Worm (Caenorhabditis elegans): ENCODE results near the gene C04C11.1.

The C04C11.1 gene

ce11 chrX:14029392-14029791, 9.0 kb downstream of the C04C11.1 start:
- TF ChIP-seq egl-44 (GFP tag; IDR thresholded peaks at IDR 0.05), result no peak
- no peak for TF ChIP-seq lin-35 (GFP tag; optimal IDR thresholded peaks at IDR 0.05)
- TF ChIP-seq fkh-3 (tag; optimal IDR thresholded peaks at IDR 0.05), result no peak
- TF ChIP-seq bed-1 (GFP tag; IDR thresholded peaks at IDR 0.05), result no peak
- TF ChIP-seq hrde-1 (tag; optimal IDR thresholded peaks at IDR 0.05; ENCODE audit: borderline replicate concordance), result no peak
- no peak for TF ChIP-seq mel-28 (tag; optimal IDR thresholded peaks at IDR 0.05; ENCODE audit: borderline replicate concordance)

- TF ChIP-seq attf-3 (GFP tag; conservative IDR thresholded peaks at IDR 0.05) (no peak), rpc-1 (optimal IDR thresholded peaks at IDR 0.05) (no peak), rpc-1 (tag; optimal IDR thresholded peaks at IDR 0.05) (no peak), gei-17 (GFP tag; optimal IDR thresholded peaks at IDR 0.05) (no peak)
Observed at ce11 chrX:14029872-14030271, 9.5 kb downstream of the C04C11.1 start.

- TF ChIP-seq unc-62 (GFP tag; optimal IDR thresholded peaks at IDR 0.05) (no peak), nhr-80 (tag; optimal IDR thresholded peaks at IDR 0.05) (peak; percentile 21)
Observed at ce11 chrX:14030524-14030923, 10.1 kb downstream of the C04C11.1 start.

- TF ChIP-seq lin-40 (tag; optimal IDR thresholded peaks at IDR 0.05), result no peak
- TF ChIP-seq F39B2.1 (GFP tag; IDR thresholded peaks at IDR 0.05), result no peak
- TF ChIP-seq atf-7 (tag; optimal IDR thresholded peaks at IDR 0.05), result no peak
- TF ChIP-seq lin-26 (GFP tag; IDR thresholded peaks at IDR 0.05), result no peak
Observed at ce11 chrX:14033494-14033893, 13.1 kb downstream of the C04C11.1 start, which contains the start of gene arrd-25. Gene arrd-25, plus strand, starts transcription at chrX:14033794.

- TF ChIP-seq lir-1 (GFP tag; conservative IDR thresholded peaks at IDR 0.05) (no peak), ama-1 (optimal IDR thresholded peaks at IDR 0.05) (no peak), ama-1 (GFP tag; optimal IDR thresholded peaks at IDR 0.05) (no peak), snpc-4 (GFP tag; optimal IDR thresholded peaks at IDR 0.05) (no peak), snpc-4 (tag; optimal IDR thresholded peaks at IDR 0.05) (no peak), F23B12.7 (tag; optimal IDR thresholded peaks at IDR 0.05; ENCODE audit: insufficient read depth) (no peak), madf-10 (tag; optimal IDR thresholded peaks at IDR 0.05) (no peak), hmg-20 (GFP tag; IDR thresholded peaks at IDR 0.05) (no peak), K11D2.4 (GFP tag; IDR thresholded peaks at IDR 0.05) (no peak), gei-17 (GFP tag; optimal IDR thresholded peaks at IDR 0.05) (no peak), dox-1 (GFP tag; IDR thresholded peaks at IDR 0.05) (no peak), F39B2.1 (GFP tag; IDR thresholded peaks at IDR 0.05) (no peak), unc-130 (GFP tag; optimal IDR thresholded peaks at IDR 0.05) (no peak), die-1 (tag; optimal IDR thresholded peaks at IDR 0.05) (no peak), nhr-179 (tag; optimal IDR thresholded peaks at IDR 0.05) (no peak), aptf-3 (GFP tag; IDR thresholded peaks at IDR 0.05) (no peak), ztf-22 (GFP tag; optimal IDR thresholded peaks at IDR 0.05) (no peak), pha-4 (tag; optimal IDR thresholded peaks at IDR 0.05) (no peak), Y67H2A.10 (GFP tag; conservative IDR thresholded peaks at IDR 0.05) (no peak), cebp-1 (GFP tag; IDR thresholded peaks at IDR 0.05) (no peak), cebp-1 (tag; optimal IDR thresholded peaks at IDR 0.05) (no peak)
Observed at ce11 chrX:14039293-14039692, 18.9 kb downstream of the C04C11.1 start.

Data from whole organism, young adult.